Fruit fly (Drosophila melanogaster) S2 (cell line): Measurements from ENCODE around the gene CG3841.

Source experiments
- CG8478 ChIP-seq: fragments of >200 bp; optimal IDR thresholded peaks from 2 replicates; lab custom pipeline; 2018
- CTCF ChIP-seq, 2 experiments: fragments of >200 bp; optimal IDR thresholded peaks; 2 replicates each; lab custom pipeline; 2018

dm6 chr2L:9542578-9542977 is 46.7 kb upstream of the CG3841 start, which contains the start of gene Cpr30B:
- TF ChIP-seq CTCF (optimal IDR thresholded peaks at IDR 0.05; lab: Kevin White, UChicago): no peak
- TF ChIP-seq CG8478 (lab: Kevin White, UChicago): no peak
